Fruit fly (Drosophila melanogaster): ENCODE results near the gene CG4325.

Gene CG4325

dm6 chrX:2071878-2072817, 28.5 kb upstream of the CG4325 start, which contains the start of gene Rtca (continued):
- TF ChIP-seq Fer1 (GFP tag; optimal IDR thresholded peaks at IDR 0.05) (peak; percentile 89), CG10462 (GFP tag; optimal IDR thresholded peaks at IDR 0.05) (no peak), HLHmδ (GFP tag; optimal IDR thresholded peaks at IDR 0.05) (peak; percentile 13), BtbVII (GFP tag; optimal IDR thresholded peaks at IDR 0.05) (peak; percentile 72), CG11398 (GFP tag; optimal IDR thresholded peaks at IDR 0.05) (no peak), eve (GFP tag; optimal IDR thresholded peaks at IDR 0.05) (no peak), CG14441 (GFP tag; IDR thresholded peaks at IDR 0.05) (peak; percentile 78), onecut (GFP tag; IDR thresholded peaks at IDR 0.05) (peak; percentile 52), CG15601 (tag; optimal IDR thresholded peaks at IDR 0.05) (peak; percentile 4), sens (GFP tag) (peak; percentile 84), CG33557 (GFP tag; optimal IDR thresholded peaks at IDR 0.05) (no peak), CG31224 (GFP tag; IDR thresholded peaks at IDR 0.05) (peak; percentile 48; the same call in 1 of the 2 replicates), chm (GFP tag; IDR thresholded peaks at IDR 0.05) (no peak), Taf1 (GFP tag; IDR thresholded peaks at IDR 0.05) (peak; percentile 25; the same call in 1 of the 2 replicates), CG4328 (GFP tag; optimal IDR thresholded peaks at IDR 0.05) (no peak), mirr (GFP tag; optimal IDR thresholded peaks at IDR 0.05) (no peak), dati (GFP tag; IDR thresholded peaks at IDR 0.05) (no peak), sc (optimal IDR thresholded peaks at IDR 0.05) (no peak), sc (GFP tag; optimal IDR thresholded peaks at IDR 0.05) (peak; percentile 12), CG6765 (GFP tag; optimal IDR thresholded peaks at IDR 0.05) (peak; percentile 58), nerfin-2 (GFP tag; IDR thresholded peaks at IDR 0.05; ENCODE audit: partially characterized antibody) (no peak), CG42726 (GFP tag; IDR thresholded peaks at IDR 0.05; ENCODE audit: partially characterized antibody) (0 out of 2 replicates have a peak, but pooled peaks have one; percentile 8), CG13624 (GFP tag; optimal IDR thresholded peaks at IDR 0.05) (peak; percentile 51), pnt (GFP tag; optimal IDR thresholded peaks at IDR 0.05) (peak; percentile 44), CG8359 (GFP tag; optimal IDR thresholded peaks at IDR 0.05; ENCODE audit: borderline replicate concordance) (no peak), scrt (GFP tag; optimal IDR thresholded peaks at IDR 0.05) (peak; percentile 95), Nf-YA (GFP tag; IDR thresholded peaks at IDR 0.05) (0 out of 2 replicates have a peak, but pooled peaks have one; percentile 8), HLH54F (GFP tag; optimal IDR thresholded peaks at IDR 0.05) (peak; percentile 48), Lhr (GFP tag; optimal IDR thresholded peaks at IDR 0.05) (no peak), CG17568 (GFP tag; optimal IDR thresholded peaks at IDR 0.05) (no peak), Atf-2 (GFP tag; optimal IDR thresholded peaks at IDR 0.05) (peak; percentile 48), br (optimal IDR thresholded peaks at IDR 0.05) (no peak), Fer3 (tag; optimal IDR thresholded peaks at IDR 0.05) (peak; percentile 62), jing (GFP tag; optimal IDR thresholded peaks at IDR 0.05) (peak; percentile 37), Atf3 (GFP tag; optimal IDR thresholded peaks at IDR 0.05) (no peak), ap (GFP tag; IDR thresholded peaks at IDR 0.05) (peak; percentile 20; the same call in 1 of the 2 replicates), CG43689 (GFP tag; IDR thresholded peaks at IDR 0.05) (peak; percentile 51; the same call in 1 of the 2 replicates), CG8765 (GFP tag; IDR thresholded peaks at IDR 0.05) (no peak), CG15514 (GFP tag; optimal IDR thresholded peaks at IDR 0.05) (peak; percentile 73), Sox100B (GFP tag; optimal IDR thresholded peaks at IDR 0.05) (no peak), CG9727 (GFP tag; optimal IDR thresholded peaks at IDR 0.05) (peak; percentile 62), hth (optimal IDR thresholded peaks at IDR 0.05) (no peak), cas (GFP tag; IDR thresholded peaks at IDR 0.05) (no peak), CG14014 (GFP tag; IDR thresholded peaks at IDR 0.05) (peak; percentile 72), tll (GFP tag; optimal IDR thresholded peaks at IDR 0.05) (peak in 1 of 2 experiments; percentile 17), ac (GFP tag; optimal IDR thresholded peaks at IDR 0.05) (no peak), Atf6 (GFP tag; IDR thresholded peaks at IDR 0.05) (peak; percentile 68), CG12236 (GFP tag; optimal IDR thresholded peaks at IDR 0.05) (no peak), sens-2 (GFP tag; IDR thresholded peaks at IDR 0.05) (no peak)
